Worm (Caenorhabditis elegans): ENCODE measurements around the gene lys-5.

ce11 chrIV:11635437-11636408, 10.3 kb upstream of the lys-5 start, which contains the start of gene mars-1:
- TF ChIP-seq klf-2 (GFP tag; conservative IDR thresholded peaks at IDR 0.05) (no peak), ref-1 (GFP tag; conservative IDR thresholded peaks at IDR 0.05) (no peak), tab-1 (GFP tag; IDR thresholded peaks at IDR 0.05) (no peak)
